Fruit fly (Drosophila melanogaster) whole organism, wandering third instar larva: Measurements from ENCODE around the gene Art1.

Source experiments
- Abd-B ChIP-seq: fragments of >200 bp; optimal IDR thresholded peaks from 2 replicates; lab custom pipeline; 2017; ENCODE audit warnings: missing biosample characterization, missing genetic modification characterization
- CrebA ChIP-seq: fragments of 200-800 bp; sonication (Bioruptor generic); optimal IDR thresholded peaks from 2 replicates; lab custom pipeline; 2016; ENCODE audit warnings: missing biosample characterization, mild to moderate bottlenecking, missing genetic modification characterization, borderline replicate concordance
- GATAd ChIP-seq: sonication (Bioruptor generic); optimal IDR thresholded peaks from 2 replicates; lab custom pipeline; 2016; ENCODE audit warnings: missing biosample characterization, missing genetic modification characterization
- HLH106 ChIP-seq: fragments of 200-800 bp; optimal IDR thresholded peaks from 3 replicates; lab custom pipeline; 2019; ENCODE audit warnings: missing biosample characterization, mild to moderate bottlenecking, missing genetic modification characterization, moderate library complexity
- Hnf4 ChIP-seq: fragments of 200-800 bp; sonication (Bioruptor generic); optimal IDR thresholded peaks from 2 replicates; lab custom pipeline; 2016; ENCODE audit warnings: missing biosample characterization, mild to moderate bottlenecking, missing genetic modification characterization
- Hr83 ChIP-seq: fragments of 200-300 bp; sonication (Bioruptor generic); optimal IDR thresholded peaks from 2 replicates; lab custom pipeline; 2016; ENCODE audit warnings: missing biosample characterization, mild to moderate bottlenecking, missing genetic modification characterization, moderate library complexity; ENCODE audit not compliant: poor library complexity, severe bottlenecking
- Jra ChIP-seq: sonication (Bioruptor generic); optimal IDR thresholded peaks from 2 replicates; lab custom pipeline; 2016; ENCODE audit warnings: missing biosample characterization, missing genetic modification characterization
- Mio ChIP-seq: sonication (Bioruptor generic); optimal IDR thresholded peaks from 2 replicates; lab custom pipeline; 2016; ENCODE audit warnings: missing biosample characterization, missing genetic modification characterization
- Myc ChIP-seq: fragments of >200 bp; optimal IDR thresholded peaks from 2 replicates; lab custom pipeline; 2017
- N ChIP-seq: fragments of >200 bp; optimal IDR thresholded peaks from 2 replicates; lab custom pipeline; 2018; ENCODE audit warnings: missing biosample characterization, missing external identifiers, missing genetic modification characterization
- OdsH ChIP-seq: fragments of 200-800 bp; sonication (Bioruptor generic); optimal IDR thresholded peaks from 2 replicates; lab custom pipeline; 2016; ENCODE audit warnings: missing biosample characterization, mild to moderate bottlenecking, missing genetic modification characterization
- Rel ChIP-seq, 2 experiments: fragments of 200-800 bp; sonication (Bioruptor generic) in 1 of 2; optimal IDR thresholded peaks; 2 replicates in 1 of 2; 3 replicates in 1 of 2; lab custom pipeline; 2016 to 2019; ENCODE audit warnings: mild to moderate bottlenecking in 2 of 2, missing biosample characterization in 2 of 2, missing genetic modification characterization in 2 of 2, moderate library complexity in 1 of 2
- Sp1 ChIP-seq: fragments of 200-800 bp; sonication (Bioruptor generic); optimal IDR thresholded peaks from 3 replicates; lab custom pipeline; 2019; ENCODE audit warnings: missing biosample characterization, mild to moderate bottlenecking, missing genetic modification characterization, moderate library complexity
- Vsx2 ChIP-seq: fragments of 200-300, 225-300 bp; sonication (Bioruptor generic); optimal IDR thresholded peaks from 2 replicates; lab custom pipeline; 2018; ENCODE audit warnings: missing biosample characterization, missing genetic modification characterization; ENCODE audit not compliant: partially characterized antibody
- br ChIP-seq: fragments of 200-800 bp; sonication (Bioruptor generic); optimal IDR thresholded peaks from 2 replicates; lab custom pipeline; 2016; ENCODE audit warnings: missing biosample characterization, missing genetic modification characterization
- brk ChIP-seq: fragments of 200-800 bp; sonication (Bioruptor generic); optimal IDR thresholded peaks from 2 replicates; lab custom pipeline; 2016; ENCODE audit warnings: missing biosample characterization, mild to moderate bottlenecking, missing genetic modification characterization
- dl ChIP-seq, 2 experiments: fragments of 175-275, 200-275 bp in 1 of 2; fragments of 200-275 bp in 1 of 2; sonication (Bioruptor generic); optimal IDR thresholded peaks; lab custom pipeline; 2018; ENCODE audit warnings: mild to moderate bottlenecking in 2 of 2, missing biosample characterization in 2 of 2, missing genetic modification characterization in 2 of 2, moderate library complexity in 2 of 2; ENCODE audit not compliant: partially characterized antibody in 2 of 2, insufficient read depth in 1 of 2
- dsf ChIP-seq: sonication (Bioruptor generic); optimal IDR thresholded peaks from 2 replicates; lab custom pipeline; 2016; ENCODE audit warnings: missing biosample characterization, missing genetic modification characterization, borderline replicate concordance
- ey ChIP-seq: fragments of 200-800 bp; sonication (Bioruptor generic); optimal IDR thresholded peaks from 2 replicates; lab custom pipeline; 2016; ENCODE audit warnings: missing biosample characterization, missing genetic modification characterization
- foxo ChIP-seq, 2 experiments: fragments of 200-800 bp; sonication (Bioruptor generic); optimal IDR thresholded peaks; 2 replicates in 1 of 2; 3 replicates in 1 of 2; lab custom pipeline; 2016 to 2017; ENCODE audit warnings: missing biosample characterization in 2 of 2, missing genetic modification characterization in 2 of 2
- fru ChIP-seq: fragments of 200-800 bp; sonication (Bioruptor generic); optimal IDR thresholded peaks from 3 replicates; lab custom pipeline; 2016; ENCODE audit warnings: missing biosample characterization, mild to moderate bottlenecking, missing genetic modification characterization
- h ChIP-seq: fragments of 200-800 bp; sonication (Bioruptor generic); optimal IDR thresholded peaks from 3 replicates; lab custom pipeline; 2016; ENCODE audit warnings: missing biosample characterization, mild to moderate bottlenecking, missing genetic modification characterization
- jim ChIP-seq: fragments of 175-275, 200-325 bp; sonication (Bioruptor generic); optimal IDR thresholded peaks from 2 replicates; lab custom pipeline; 2016; ENCODE audit warnings: missing biosample characterization, mild to moderate bottlenecking, missing genetic modification characterization
- lola ChIP-seq: fragments of >200 bp; optimal IDR thresholded peaks from 2 replicates; lab custom pipeline; 2017; ENCODE audit warnings: missing biosample characterization, missing genetic modification characterization
- pan ChIP-seq: fragments of >200 bp; optimal IDR thresholded peaks from 2 replicates; lab custom pipeline; 2017
- psq ChIP-seq: fragments of 200-800 bp; sonication (Bioruptor generic); optimal IDR thresholded peaks from 3 replicates; lab custom pipeline; 2017; ENCODE audit warnings: missing biosample characterization, mild to moderate bottlenecking, missing genetic modification characterization, moderate library complexity
- rgr ChIP-seq: fragments of 200-800 bp; sonication (Bioruptor generic); optimal IDR thresholded peaks from 3 replicates; lab custom pipeline; 2016; ENCODE audit warnings: missing biosample characterization, mild to moderate bottlenecking, missing genetic modification characterization
- sage ChIP-seq: fragments of 200-800 bp; sonication (Bioruptor generic); optimal IDR thresholded peaks from 2 replicates; lab custom pipeline; 2016; ENCODE audit warnings: missing biosample characterization, mild to moderate bottlenecking, missing genetic modification characterization
- tai ChIP-seq: sonication (Bioruptor generic); optimal IDR thresholded peaks from 2 replicates; lab custom pipeline; 2016; ENCODE audit warnings: missing biosample characterization, missing genetic modification characterization
- usp ChIP-seq: fragments of >200 bp; optimal IDR thresholded peaks from 2 replicates; lab custom pipeline; 2017; ENCODE audit warnings: missing biosample characterization, missing genetic modification characterization

Art1 gene

DNA sequence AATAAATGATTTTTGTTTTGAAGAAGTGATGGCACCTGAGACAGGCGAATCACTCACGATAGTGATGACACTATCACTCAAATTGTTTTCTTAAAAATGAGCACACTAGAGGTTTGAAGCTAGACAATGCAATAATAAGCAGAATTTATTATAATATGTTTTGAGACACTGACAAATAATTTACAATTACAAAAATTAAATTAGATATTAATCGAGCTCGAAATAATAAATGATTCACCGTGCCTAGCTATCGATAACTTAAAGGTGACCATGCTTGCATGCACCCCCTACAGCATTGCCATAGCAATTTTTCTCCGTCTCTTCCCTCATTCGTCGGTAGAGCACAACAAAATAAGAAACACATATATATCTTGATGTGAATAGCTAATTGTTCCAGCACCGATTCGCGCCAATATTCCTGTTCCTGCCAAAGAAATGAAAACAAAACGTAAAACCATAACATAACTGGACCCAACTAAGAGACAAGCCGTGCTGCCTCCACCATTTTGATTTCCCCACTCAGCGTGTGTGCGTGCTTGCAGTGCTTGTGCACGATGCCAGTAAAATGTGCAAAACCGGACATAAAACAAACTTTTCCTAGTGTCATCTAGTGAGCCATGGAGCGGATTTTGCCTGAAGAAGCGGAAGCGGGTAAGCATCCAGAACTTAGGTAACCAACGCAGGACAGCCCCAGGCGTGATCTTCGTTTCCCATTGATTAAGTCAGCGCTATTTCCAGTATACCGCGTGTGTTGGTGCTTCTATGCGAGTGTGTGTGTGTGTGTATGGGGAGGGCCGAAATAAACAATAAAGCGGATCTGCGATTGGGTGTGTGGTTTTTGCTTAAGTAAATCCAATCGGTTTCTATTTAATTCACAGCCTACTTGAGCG lies 26.8 kb downstream of the Art1 start, which contains the start of the genes MED7 and Cap-H2 (continued):
- TF ChIP-seq rgr (GFP tag; lab: Kevin White, UChicago): peak; percentile 77

DNA sequence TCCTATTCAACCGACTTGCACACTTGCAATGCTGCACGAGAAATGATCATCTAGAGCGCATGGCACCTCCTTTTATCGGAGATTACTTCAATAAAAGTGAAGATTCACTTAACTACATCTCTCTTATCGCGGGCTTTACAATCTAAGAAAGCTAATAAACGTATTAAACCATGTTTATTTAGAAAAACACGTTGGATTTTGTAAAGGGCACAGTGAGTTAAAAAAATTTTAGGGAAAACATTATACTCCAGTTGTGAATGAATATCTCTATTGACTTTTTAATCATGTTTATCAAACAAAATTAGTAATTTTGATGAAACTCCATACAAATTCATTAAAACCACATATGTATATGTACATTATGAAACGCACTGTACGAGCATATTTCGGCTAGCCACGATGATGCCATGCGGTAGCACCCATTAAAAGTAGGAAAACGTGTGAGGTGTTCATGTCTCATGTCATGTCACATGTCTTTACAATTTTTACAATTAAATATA lies 28.6 kb downstream of the Art1 start, which contains the start of gene CG31272:
Gene CG31272 (minus strand): TSS at position 51 of the 500 bp plus-strand sequence.
- TF ChIP-seq HLH106 (tag; lab: Kevin White, UChicago) (no peak), Rel (GFP tag; optimal IDR thresholded peaks at IDR 0.05; lab: Kevin White, UChicago) (no peak), Rel (tag; optimal IDR thresholded peaks at IDR 0.05; lab: Kevin White, UChicago) (no peak)

DNA sequence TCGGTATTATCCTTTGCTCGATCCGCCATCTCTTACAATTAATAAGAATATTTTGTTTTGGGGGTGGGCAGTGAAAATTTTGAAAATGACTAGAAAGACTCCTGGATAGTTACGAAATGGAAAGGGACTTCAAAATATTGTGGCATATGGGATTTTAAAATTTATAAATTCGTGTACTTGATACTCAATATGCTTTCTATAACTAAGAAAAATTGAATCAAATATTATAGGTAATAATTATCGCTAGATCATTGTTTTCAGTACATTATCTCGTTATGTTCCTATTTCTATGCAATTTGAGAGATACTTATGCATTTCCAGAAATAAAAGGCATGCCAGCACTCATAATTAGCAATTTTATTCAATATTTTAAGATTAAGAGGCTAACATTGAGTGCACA lies 32.5 kb downstream of the Art1 start, which contains the start of gene CG14691:
Gene CG14691 (minus strand): TSS at position 101 of the 400 bp plus-strand sequence.
- no peak for TF ChIP-seq Hnf4 (GFP tag; lab: Kevin White, UChicago)
- no peak for TF ChIP-seq rgr (GFP tag; lab: Kevin White, UChicago)
- no peak for TF ChIP-seq jim (GFP tag; lab: Kevin White, UChicago)
- TF ChIP-seq HLH106 (tag; lab: Kevin White, UChicago): no peak
- TF ChIP-seq psq: no peak
- no peak for TF ChIP-seq pan (lab: Kevin White, UChicago)
- no peak for TF ChIP-seq Myc
- TF ChIP-seq fru: no peak
- TF ChIP-seq N: no peak
- TF ChIP-seq lola: no peak
- TF ChIP-seq Abd-B (GFP tag; lab: Kevin White, UChicago): no peak
- no peak for TF ChIP-seq sage (GFP tag; lab: Kevin White, UChicago)
- no peak for TF ChIP-seq dsf
- TF ChIP-seq ey (GFP tag; lab: Kevin White, UChicago): no peak
- TF ChIP-seq brk: no peak
- no peak for TF ChIP-seq GATAd (GFP tag; lab: Kevin White, UChicago)
- no peak for TF ChIP-seq usp
- TF ChIP-seq Jra (GFP tag; lab: Kevin White, UChicago): no peak
- TF ChIP-seq OdsH (GFP tag; lab: Kevin White, UChicago): no peak

DNA sequence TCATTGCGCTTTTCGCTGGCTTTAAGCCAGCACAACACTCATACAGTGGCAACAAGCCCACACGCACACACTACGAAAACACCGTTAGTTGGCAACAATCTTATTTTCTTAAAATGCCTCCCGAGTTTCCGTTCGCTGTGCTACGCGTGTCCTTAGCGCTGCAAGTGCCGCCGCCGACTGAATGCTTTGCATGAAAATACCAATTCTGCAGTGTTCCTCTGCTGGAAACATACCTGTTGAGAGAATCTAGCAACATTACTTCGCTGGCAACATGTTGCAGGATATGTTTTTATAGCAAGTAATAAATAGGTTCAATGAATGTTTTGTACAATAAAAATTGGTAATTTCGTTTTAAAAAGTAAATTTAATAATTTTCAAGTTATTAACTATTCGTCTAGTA lies 37.0 kb downstream of the Art1 start, which contains the start of gene TkR86C:
Gene TkR86C (minus strand): TSS at position 168 of the 400 bp plus-strand sequence.
- TF ChIP-seq CrebA (GFP tag; lab: Kevin White, UChicago) (no peak), dl (GFP tag; optimal IDR thresholded peaks at IDR 0.05; lab: Kevin White, UChicago; ENCODE audit: insufficient read depth in 1 of 2, partially characterized antibody in 2 of 2) (no peak), GATAd (GFP tag; lab: Kevin White, UChicago) (no peak), OdsH (GFP tag; lab: Kevin White, UChicago) (no peak), Mio (GFP tag; lab: Kevin White, UChicago) (no peak), sage (GFP tag; lab: Kevin White, UChicago) (no peak), tai (GFP tag; lab: Kevin White, UChicago) (no peak), usp (no peak), Sp1 (no peak), foxo (GFP tag; optimal IDR thresholded peaks at IDR 0.05; lab: Kevin White, UChicago) (no peak), Hr83 (GFP tag; lab: Kevin White, UChicago) (no peak), h (GFP tag; lab: Kevin White, UChicago) (no peak), fru (no peak), jim (GFP tag; lab: Kevin White, UChicago) (no peak), br (GFP tag; lab: Kevin White, UChicago) (no peak), Jra (GFP tag; lab: Kevin White, UChicago) (no peak), Vsx2 (GFP tag; lab: Kevin White, UChicago) (no peak), Hnf4 (GFP tag; lab: Kevin White, UChicago) (no peak), Rel (GFP tag; optimal IDR thresholded peaks at IDR 0.05; lab: Kevin White, UChicago) (no peak), Rel (tag; optimal IDR thresholded peaks at IDR 0.05; lab: Kevin White, UChicago) (no peak)
